Worm (Caenorhabditis elegans) whole organism, L3 larva: ENCODE data around the gene srbc-77.

Experiments used
- elt-2 ChIP-seq: sonication (generic microtip); optimal IDR thresholded peaks from 2 replicates; lab custom pipeline; 2016; ENCODE audit warnings: missing genetic modification reagents, mild to moderate bottlenecking, missing genetic modification characterization, missing compliant biosample characterization
- pqm-1 ChIP-seq: fragments of 150-350 bp; optimal IDR thresholded peaks from 2 replicates; lab custom pipeline; 2017; ENCODE audit warnings: missing biosample characterization, missing genetic modification characterization, inconsistent platforms
- ztf-11 ChIP-seq: fragments of 150-350 bp; optimal IDR thresholded peaks from 2 replicates; lab custom pipeline; 2014; ENCODE audit warnings: missing biosample characterization, missing genetic modification characterization

srbc-77 gene

DNA sequence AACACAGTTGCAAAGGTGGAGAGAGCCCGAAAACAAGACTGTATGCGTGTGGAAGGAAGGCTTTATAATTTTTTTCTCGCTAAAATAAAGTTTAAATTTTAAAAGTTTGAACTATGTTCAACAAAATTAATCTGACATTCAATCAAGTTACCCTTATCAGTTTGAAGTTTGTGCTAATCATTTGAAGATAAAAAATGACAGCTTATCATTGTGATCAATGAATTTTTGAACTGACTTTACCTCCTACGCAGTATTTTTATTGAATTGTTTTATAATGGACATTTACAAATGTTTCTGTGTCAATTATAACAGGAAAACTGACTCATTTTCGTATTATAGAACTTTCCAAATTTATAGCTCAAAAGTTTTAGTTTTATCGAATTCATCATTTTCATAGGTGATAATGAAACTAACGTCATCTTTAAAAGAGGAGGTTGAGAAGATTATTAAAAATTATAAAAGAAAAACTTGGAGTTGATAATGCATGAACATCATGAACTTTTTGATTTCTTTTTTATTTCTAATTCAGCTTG is 48.3 kb downstream of the srbc-77 start, which contains the start of gene oac-20:
oac-20 (plus strand) TSS at position 483 of the 533 bp plus-strand sequence.
- TF ChIP-seq ztf-11 (tag; lab: Kevin White, UChicago) (no peak), elt-2 (tag; lab: Kevin White, UChicago) (peak; percentile 92), pqm-1 (tag; lab: Kevin White, UChicago) (peak; percentile 76)
